Worm (Caenorhabditis elegans): ENCODE measurements around the gene amph-1.

DNA sequence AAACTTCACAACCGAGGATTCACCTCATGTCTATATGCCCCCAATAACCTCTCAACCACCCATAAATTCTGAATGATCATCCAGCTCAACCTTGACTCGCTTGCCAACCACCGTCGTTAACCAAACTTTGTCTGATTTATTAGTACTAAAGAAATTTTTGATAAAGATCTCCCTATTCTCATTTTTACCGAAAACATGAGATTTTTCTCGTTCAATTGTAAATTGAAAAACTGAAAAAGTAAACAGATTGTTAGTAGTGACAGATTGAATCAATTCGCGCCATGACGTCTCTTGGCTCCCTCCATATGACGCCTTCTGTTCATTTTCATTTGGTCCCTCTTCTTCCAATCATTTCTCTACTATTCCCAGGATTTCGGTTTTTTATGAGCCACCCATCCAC, 39.7 kb downstream of the amph-1 start:
- TF ChIP-seq unc-62 (GFP tag; optimal IDR thresholded peaks at IDR 0.05) (no peak), ztf-6 (GFP tag; IDR thresholded peaks at IDR 0.05) (no peak), C06A6.2 (GFP tag; conservative IDR thresholded peaks at IDR 0.05) (no peak), attf-6 (GFP tag; IDR thresholded peaks at IDR 0.05) (no peak), somi-1 (GFP tag; optimal IDR thresholded peaks at IDR 0.05) (no peak), madf-6 (GFP tag; IDR thresholded peaks at IDR 0.05) (no peak), gei-17 (GFP tag; optimal IDR thresholded peaks at IDR 0.05) (no peak), K12H6.12 (tag; optimal IDR thresholded peaks at IDR 0.05) (no peak), snpc-1.1 (tag; optimal IDR thresholded peaks at IDR 0.05; ENCODE audit: insufficient read depth) (no peak), lsl-1 (GFP tag; optimal IDR thresholded peaks at IDR 0.05) (no peak), Y79H2A.3 (GFP tag; conservative IDR thresholded peaks at IDR 0.05) (no peak), hlh-12 (tag; optimal IDR thresholded peaks at IDR 0.05) (no peak), lin-35 (GFP tag; optimal IDR thresholded peaks at IDR 0.05) (no peak)

All from whole organism, young adult.